Fruit fly (Drosophila melanogaster) S2 (cell line): ENCODE measurements around the gene CG11878.

Source experiments
- CG8478 ChIP-seq: fragments of >200 bp; optimal IDR thresholded peaks from 2 replicates; lab custom pipeline; 2018
- CTCF ChIP-seq, 2 experiments: fragments of >200 bp; optimal IDR thresholded peaks; 2 replicates each; lab custom pipeline; 2018

DNA sequence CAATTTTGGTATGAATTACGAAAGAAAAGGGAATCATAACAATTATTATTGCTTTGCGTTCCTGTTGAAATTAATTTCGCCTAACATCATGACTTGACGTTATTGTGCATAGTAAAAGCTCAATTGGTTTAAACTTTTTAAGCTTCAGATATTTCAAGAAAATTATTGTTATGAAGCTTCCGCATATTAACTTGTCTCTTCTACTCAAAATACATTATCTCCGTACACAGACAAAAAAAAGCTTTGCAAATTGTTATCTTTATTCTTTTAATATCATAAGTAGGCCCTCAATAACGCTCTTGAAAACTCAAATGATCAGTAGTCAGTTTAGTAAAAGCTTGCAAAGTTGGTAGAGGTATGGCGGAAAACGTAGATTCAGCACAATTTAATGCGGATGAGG lies 13.5 kb downstream of the CG11878 start, which contains the start of gene CG13658:
- TF ChIP-seq CG8478 (no peak), CTCF (optimal IDR thresholded peaks at IDR 0.05; lab: Kevin White, UChicago) (no peak)
